Fruit fly (Drosophila melanogaster) whole organism, adult: ENCODE results near the gene Peritrophin-15a.

ENCODE experiments used
- CG11617 ChIP-seq: fragments of 200-800 bp; sonication (Bioruptor generic); optimal IDR thresholded peaks from 2 replicates; lab custom pipeline; 2017; ENCODE audit warnings: mild to moderate bottlenecking, missing biosample characterization, missing genetic modification reagents, missing genetic modification characterization
- CG12768 ChIP-seq: fragments of 200-800 bp; sonication (Bioruptor generic); optimal IDR thresholded peaks from 2 replicates; lab custom pipeline; 2017; ENCODE audit warnings: missing biosample characterization, missing genetic modification characterization, mild to moderate bottlenecking, moderate library complexity, missing genetic modification reagents
- CG14711 ChIP-seq: fragments of 200-800 bp; sonication (Bioruptor generic); optimal IDR thresholded peaks from 2 replicates; lab custom pipeline; 2018; ENCODE audit warnings: missing biosample characterization, mild to moderate bottlenecking, missing genetic modification characterization, moderate library complexity
- CG1620 ChIP-seq: fragments of 200-800 bp; sonication (Bioruptor generic); optimal IDR thresholded peaks from 2 replicates; lab custom pipeline; 2016; ENCODE audit warnings: missing biosample characterization, missing genetic modification characterization
- CG33017 ChIP-seq: fragments of 200-800 bp; sonication (Bioruptor generic); optimal IDR thresholded peaks from 2 replicates; lab custom pipeline; 2018; ENCODE audit warnings: missing biosample characterization, mild to moderate bottlenecking, missing genetic modification characterization, moderate library complexity
- CG5204 ChIP-seq: fragments of 200-800 bp; sonication (Bioruptor generic); optimal IDR thresholded peaks from 2 replicates; lab custom pipeline; 2016; ENCODE audit warnings: missing biosample characterization, missing genetic modification characterization
- CG7045 ChIP-seq: fragments of 200-800 bp; sonication (Bioruptor generic); optimal IDR thresholded peaks from 2 replicates; lab custom pipeline; 2017; ENCODE audit warnings: missing biosample characterization, mild to moderate bottlenecking, missing genetic modification characterization
- CG7101 ChIP-seq: fragments of 200-800 bp; sonication (Bioruptor generic); optimal IDR thresholded peaks from 2 replicates; lab custom pipeline; 2018; ENCODE audit warnings: missing biosample characterization, mild to moderate bottlenecking, missing genetic modification characterization, moderate library complexity
- Clk ChIP-seq: fragments of 200-800 bp; sonication (Bioruptor generic); optimal IDR thresholded peaks from 2 replicates; lab custom pipeline; 2017; ENCODE audit warnings: missing biosample characterization, missing genetic modification characterization
- Crg-1 ChIP-seq: fragments of 200-800 bp; sonication (Bioruptor generic); optimal IDR thresholded peaks from 2 replicates; lab custom pipeline; 2016; ENCODE audit warnings: missing biosample characterization, missing genetic modification characterization
- Hr96 ChIP-seq: fragments of 200-800 bp; sonication (Bioruptor generic); optimal IDR thresholded peaks from 2 replicates; lab custom pipeline; 2016; ENCODE audit warnings: missing biosample characterization, missing genetic modification characterization
- Mnt ChIP-seq: fragments of 200-800 bp; sonication (Bioruptor generic); optimal IDR thresholded peaks from 2 replicates; lab custom pipeline; 2016; ENCODE audit warnings: missing biosample characterization, mild to moderate bottlenecking, missing genetic modification characterization
- bab1 ChIP-seq: fragments of 200-800 bp; sonication (Bioruptor generic); optimal IDR thresholded peaks from 3 replicates; lab custom pipeline; 2019; ENCODE audit warnings: missing biosample characterization, mild to moderate bottlenecking, missing genetic modification characterization, moderate library complexity
- cic ChIP-seq: fragments of 200-800 bp; sonication (Bioruptor generic); optimal IDR thresholded peaks from 2 replicates; lab custom pipeline; 2017; ENCODE audit warnings: missing biosample characterization, mild to moderate bottlenecking, missing genetic modification characterization, moderate library complexity
- cnc ChIP-seq, 2 experiments: fragments of >200 bp; optimal IDR thresholded peaks; 2 replicates each; lab custom pipeline; 2017
- kay ChIP-seq: fragments of 200-800 bp; sonication (Bioruptor generic); peaks from one replicate; lab custom pipeline; 2016; ENCODE audit warnings: missing biosample characterization, missing genetic modification characterization, borderline replicate concordance
- ovo ChIP-seq: fragments of 200-800 bp; sonication (Bioruptor generic); optimal IDR thresholded peaks from 2 replicates; lab custom pipeline; 2016; ENCODE audit warnings: missing biosample characterization, missing genetic modification characterization
- pad ChIP-seq: fragments of 200-800 bp; sonication (Bioruptor generic); optimal IDR thresholded peaks from 3 replicates; lab custom pipeline; 2017; ENCODE audit warnings: missing biosample characterization, missing genetic modification characterization, mild to moderate bottlenecking, moderate library complexity, missing genetic modification reagents
- tj ChIP-seq: fragments of 200-800 bp; sonication (Bioruptor generic); optimal IDR thresholded peaks from 3 replicates; lab custom pipeline; 2017; ENCODE audit warnings: missing biosample characterization, mild to moderate bottlenecking, missing genetic modification characterization, moderate library complexity
- toe ChIP-seq: fragments of 200-800 bp; sonication (Bioruptor generic); optimal IDR thresholded peaks from 2 replicates; lab custom pipeline; 2016; ENCODE audit warnings: missing biosample characterization, missing genetic modification characterization

Peritrophin-15a gene

DNA sequence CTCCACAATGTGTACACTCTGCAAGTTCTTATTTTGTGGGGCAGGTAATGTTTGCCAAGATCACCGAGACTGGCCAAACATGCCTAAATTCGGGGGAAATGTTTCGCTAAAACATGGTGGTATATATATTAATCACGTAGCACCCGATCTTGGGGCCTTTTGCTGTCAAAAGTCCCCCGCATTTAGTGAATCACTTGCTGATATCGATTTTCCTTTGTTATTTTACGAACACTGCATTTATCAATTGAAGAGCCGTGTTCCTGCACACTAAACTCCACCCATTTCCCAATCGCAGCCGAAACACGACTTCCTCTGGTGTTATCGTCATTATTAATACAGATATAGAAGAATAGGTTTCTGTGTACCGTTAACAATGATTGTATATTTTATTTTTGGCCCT, 25.8 kb upstream of the Peritrophin-15a start:
- TF ChIP-seq Mnt (GFP tag; lab: Kevin White, UChicago) (no peak), cic (GFP tag; lab: Kevin White, UChicago) (no peak), CG7045 (GFP tag; lab: Kevin White, UChicago) (no peak), CG14711 (tag; lab: Kevin White, UChicago) (no peak), CG7101 (tag; lab: Kevin White, UChicago) (no peak), CG1620 (GFP tag; lab: Kevin White, UChicago) (no peak), ovo (no peak), toe (no peak), CG11617 (GFP tag; lab: Kevin White, UChicago) (no peak), cnc (optimal IDR thresholded peaks at IDR 0.05; lab: Kevin White, UChicago) (no peak), Crg-1 (no peak)

DNA sequence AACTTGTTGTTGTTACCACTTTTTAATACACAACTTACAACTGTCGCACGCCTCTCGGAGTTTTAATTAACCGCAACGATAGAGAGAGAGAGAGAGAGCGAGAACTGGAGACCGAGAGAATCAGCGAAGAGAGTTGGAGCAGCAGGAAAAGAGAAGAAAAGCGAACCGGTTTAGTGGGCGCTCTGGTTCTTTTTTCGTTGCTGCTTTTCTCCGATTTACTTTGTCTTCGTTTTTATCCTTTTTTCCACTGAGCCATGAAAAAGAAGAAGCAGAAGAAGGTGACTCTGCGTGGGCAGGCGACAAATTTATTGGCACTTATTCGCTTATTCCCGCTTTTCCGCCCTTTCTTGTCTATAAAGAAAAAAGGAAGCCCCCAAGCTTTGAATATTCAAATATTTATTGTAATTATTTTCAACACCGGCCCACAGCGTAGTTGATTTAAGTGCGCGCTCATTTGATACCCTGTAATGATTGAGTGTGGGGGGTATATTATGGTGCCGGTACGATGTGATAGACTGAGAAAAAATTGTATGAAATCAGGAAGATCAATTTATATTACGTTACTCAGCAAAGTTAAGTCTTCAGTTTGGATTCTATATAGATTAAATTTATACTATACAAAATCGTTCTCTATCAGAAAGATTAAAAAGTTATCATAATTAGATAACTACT, 24.5 kb upstream of the Peritrophin-15a start:
- no peak for TF ChIP-seq CG11617 (GFP tag; lab: Kevin White, UChicago)

DNA sequence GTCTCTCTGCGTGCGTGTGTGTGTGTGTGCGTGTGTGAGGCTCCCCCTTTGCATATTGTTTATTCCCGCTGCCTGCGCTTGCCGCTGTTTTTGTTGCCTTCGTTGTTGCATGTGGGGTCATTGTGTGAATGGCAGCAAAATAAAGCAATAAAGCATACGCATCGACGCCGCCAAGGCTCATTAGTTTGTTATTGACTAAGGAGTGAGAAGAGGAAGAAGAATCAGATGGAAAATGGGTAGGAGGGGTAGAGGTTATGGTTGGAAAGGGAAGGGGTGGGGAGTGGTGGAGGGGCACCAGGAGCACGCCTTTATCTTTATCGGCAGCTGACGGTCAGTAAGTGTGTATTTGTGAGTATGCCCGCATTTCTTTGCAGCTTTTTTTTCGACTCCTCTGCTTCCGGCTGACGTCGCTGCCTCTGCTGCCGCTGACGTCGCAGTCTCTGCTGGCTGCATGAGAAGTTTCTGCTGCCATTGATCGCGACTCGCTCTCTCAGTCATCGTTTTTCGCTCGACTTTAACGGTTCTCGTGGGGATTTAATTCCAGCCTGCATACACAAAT, 23.6 kb upstream of the Peritrophin-15a start:
- TF ChIP-seq cic (GFP tag; lab: Kevin White, UChicago) (no peak), pad (GFP tag; lab: Kevin White, UChicago) (peak; percentile 70)

DNA sequence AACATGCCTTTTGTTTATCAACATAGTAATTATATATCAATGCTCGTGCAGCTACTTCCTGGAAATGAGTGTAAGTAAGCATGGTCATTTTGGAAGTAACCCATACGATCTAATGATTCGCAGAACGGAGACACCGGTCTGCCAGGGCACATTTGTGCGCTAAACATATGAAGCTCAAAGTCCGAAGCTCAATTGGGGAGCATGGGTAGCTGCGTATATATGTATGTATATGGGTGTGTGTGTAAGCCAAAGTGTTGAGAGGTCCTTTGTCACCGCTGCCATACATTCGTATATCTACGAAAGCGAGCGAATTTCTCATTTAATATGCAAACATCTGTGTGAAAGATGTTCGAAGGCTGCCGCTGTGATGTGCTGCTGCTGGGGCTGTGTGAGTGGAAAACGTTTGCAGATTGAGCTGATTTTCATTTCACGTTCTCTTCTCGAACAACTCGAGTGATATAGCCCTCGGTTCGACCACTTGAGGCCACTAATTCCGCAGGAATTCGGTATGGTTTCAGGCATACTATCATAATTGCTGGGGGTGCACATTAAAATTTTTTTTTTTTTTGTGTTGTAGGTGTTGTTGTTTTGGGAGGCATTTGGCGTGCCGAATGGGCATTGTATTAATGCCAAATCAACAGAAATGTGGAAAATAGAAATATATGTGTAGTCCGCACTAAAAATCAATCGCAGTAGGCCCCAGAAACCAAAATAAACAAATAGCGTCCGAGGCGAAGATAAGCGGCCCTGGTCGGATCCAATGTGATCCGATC, 22.4 kb upstream of the Peritrophin-15a start:
- no peak for TF ChIP-seq CG7101 (tag; lab: Kevin White, UChicago)
- TF ChIP-seq CG14711 (tag; lab: Kevin White, UChicago): no peak
- no peak for TF ChIP-seq kay (GFP tag; lab: Kevin White, UChicago)
- no peak for TF ChIP-seq cnc (optimal IDR thresholded peaks at IDR 0.05; lab: Kevin White, UChicago)
- TF ChIP-seq tj (GFP tag; lab: Kevin White, UChicago): peak; percentile 68

DNA sequence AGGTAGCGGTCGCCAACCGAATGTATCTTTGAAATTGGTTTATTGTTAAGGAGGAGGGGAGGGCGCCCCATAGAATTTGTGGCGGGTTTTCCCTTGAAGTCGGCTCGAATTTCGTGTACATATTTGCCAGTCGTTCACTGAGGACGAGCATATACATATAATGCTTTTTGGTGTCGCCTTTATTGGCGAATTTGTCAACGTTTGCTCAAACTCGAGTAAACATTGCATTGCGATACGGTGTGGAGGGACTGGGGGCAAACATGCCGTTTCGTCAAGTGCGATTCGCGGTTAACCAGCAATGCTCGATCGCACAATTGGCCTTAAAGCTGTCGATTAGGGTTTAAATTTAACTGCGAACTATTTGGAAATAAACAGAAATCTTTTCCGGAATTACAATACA, 21.7 kb upstream of the Peritrophin-15a start:
- TF ChIP-seq tj (GFP tag; lab: Kevin White, UChicago) (peak; percentile 91), CG11617 (GFP tag; lab: Kevin White, UChicago) (no peak)

DNA sequence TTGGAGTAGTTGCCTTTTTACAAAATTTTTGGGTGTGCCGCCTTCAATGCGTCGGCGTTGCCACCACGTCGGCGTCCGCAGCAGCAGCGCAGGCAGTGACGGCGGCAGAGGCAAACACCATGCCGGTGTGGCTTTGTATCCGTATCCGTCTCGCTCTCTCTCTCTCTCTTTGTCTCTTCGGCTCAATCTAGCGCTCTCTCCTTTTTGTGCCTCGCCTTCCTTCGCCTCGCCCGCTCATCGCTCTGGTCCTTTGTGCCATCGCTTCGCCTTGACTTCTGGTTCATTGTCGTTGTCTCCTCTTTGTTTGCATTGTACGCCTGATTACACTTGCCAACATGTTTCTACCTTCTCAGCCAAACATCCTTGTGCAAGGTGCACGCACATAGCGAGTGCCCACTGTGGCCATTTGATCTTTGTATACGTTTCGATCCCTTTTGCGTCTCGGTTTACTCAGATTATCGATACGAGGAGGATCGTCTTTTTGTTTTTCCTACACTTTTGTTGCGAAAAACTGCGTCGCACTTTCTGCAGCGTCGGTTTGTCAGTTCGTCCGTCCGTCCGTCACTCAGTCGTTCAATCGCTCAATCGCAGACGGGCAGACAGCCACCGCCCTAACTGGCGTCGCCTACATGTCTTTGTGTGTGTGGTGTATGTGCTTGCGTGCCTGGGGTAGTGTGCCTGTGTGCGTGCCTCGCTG, 20.6 kb upstream of the Peritrophin-15a start:
- peak; percentile 33 for TF ChIP-seq Hr96 (GFP tag; lab: Kevin White, UChicago)
- no peak for TF ChIP-seq CG14711 (tag; lab: Kevin White, UChicago)
- TF ChIP-seq Mnt (GFP tag; lab: Kevin White, UChicago): no peak
- TF ChIP-seq Clk (GFP tag; lab: Kevin White, UChicago): no peak
- TF ChIP-seq bab1: peak; percentile 8
- TF ChIP-seq kay (GFP tag; lab: Kevin White, UChicago): no peak
- TF ChIP-seq toe: no peak
- TF ChIP-seq CG7045 (GFP tag; lab: Kevin White, UChicago): peak; percentile 5
- no peak for TF ChIP-seq CG1620 (GFP tag; lab: Kevin White, UChicago)
- TF ChIP-seq ovo: no peak
- TF ChIP-seq CG11617 (GFP tag; lab: Kevin White, UChicago): no peak
- TF ChIP-seq CG5204: no peak
- no peak for TF ChIP-seq cnc (optimal IDR thresholded peaks at IDR 0.05; lab: Kevin White, UChicago)
- no peak for TF ChIP-seq CG7101 (tag; lab: Kevin White, UChicago)
- peak; percentile 19 for TF ChIP-seq cic (GFP tag; lab: Kevin White, UChicago)
- TF ChIP-seq Crg-1: no peak
- TF ChIP-seq CG33017 (tag; lab: Kevin White, UChicago): peak; percentile 1
- TF ChIP-seq CG12768 (GFP tag; lab: Kevin White, UChicago): no peak
- TF ChIP-seq tj (GFP tag; lab: Kevin White, UChicago): peak; percentile 10
- no peak for TF ChIP-seq pad (GFP tag; lab: Kevin White, UChicago)
